Worm (Caenorhabditis elegans): Measurements from ENCODE around the gene tyra-3.

DNA sequence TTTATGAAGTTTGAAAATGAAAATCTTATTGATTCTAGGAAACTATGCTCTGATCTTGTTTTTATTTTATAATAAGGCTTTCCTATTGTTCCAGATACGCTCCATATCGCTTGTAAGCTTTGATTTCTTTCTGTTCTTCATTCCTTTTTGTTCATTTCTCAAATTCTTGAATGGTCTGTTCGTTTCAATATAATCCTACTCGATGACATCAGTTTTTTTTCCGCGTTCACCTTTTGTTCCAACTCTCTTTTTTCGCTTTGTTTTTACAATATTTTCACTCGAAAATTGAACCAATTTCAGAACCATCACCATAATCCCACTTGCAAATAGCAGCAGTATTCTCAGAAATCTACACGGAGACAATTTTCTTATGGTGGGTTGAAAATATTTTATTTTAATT is at the start of gene tyra-3:
- TF ChIP-seq W03F9.2 (tag; optimal IDR thresholded peaks at IDR 0.05) (no peak), him-1 (tag; optimal IDR thresholded peaks at IDR 0.05) (no peak), dao-5 (tag; optimal IDR thresholded peaks at IDR 0.05) (no peak)
